Fruit fly (Drosophila melanogaster) S2 (cell line): ENCODE results near the gene CG5676.

Source experiments
- CG8478 ChIP-seq: fragments of >200 bp; optimal IDR thresholded peaks from 2 replicates; lab custom pipeline; 2018
- CTCF ChIP-seq, 2 experiments: fragments of >200 bp; optimal IDR thresholded peaks; 2 replicates each; lab custom pipeline; 2018

DNA sequence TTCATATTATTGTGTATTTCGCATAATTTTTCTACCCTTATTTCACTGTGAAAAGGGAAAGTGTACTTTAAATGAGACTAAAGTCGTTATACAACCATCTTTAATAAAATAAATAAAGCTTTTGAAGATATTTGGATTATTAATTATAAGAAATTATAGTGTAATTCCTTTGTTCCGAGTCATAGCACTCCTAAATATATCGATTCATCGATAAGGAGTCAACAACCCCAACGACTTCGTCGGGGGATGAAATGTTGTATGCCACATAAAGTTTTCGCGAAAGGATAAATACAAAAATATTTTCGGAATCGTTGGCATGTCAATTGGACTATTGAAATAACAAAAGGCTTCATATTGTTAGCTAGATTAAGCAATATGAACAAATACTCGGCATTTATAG is 4.1 kb downstream of the CG5676 start, which contains the start of gene Ror:
- TF ChIP-seq CTCF (optimal IDR thresholded peaks at IDR 0.05; lab: Kevin White, UChicago) = no peak
- TF ChIP-seq CG8478 (lab: Kevin White, UChicago) = no peak
